Fruit fly (Drosophila melanogaster) whole organism, wandering third instar larva: ENCODE measurements around the gene Eph.

Experiments
- Dif ChIP-seq: fragments of 200-275, 200-300 bp; sonication (Bioruptor generic); optimal IDR thresholded peaks from 2 replicates; lab custom pipeline; 2018; ENCODE audit warnings: missing biosample characterization, missing genetic modification characterization; ENCODE audit not compliant: partially characterized antibody
- lola ChIP-seq: fragments of >200 bp; optimal IDR thresholded peaks from 2 replicates; lab custom pipeline; 2017; ENCODE audit warnings: missing biosample characterization, missing genetic modification characterization
- psq ChIP-seq: fragments of 200-800 bp; sonication (Bioruptor generic); optimal IDR thresholded peaks from 3 replicates; lab custom pipeline; 2017; ENCODE audit warnings: missing biosample characterization, mild to moderate bottlenecking, missing genetic modification characterization, moderate library complexity
- sage ChIP-seq: fragments of 200-800 bp; sonication (Bioruptor generic); optimal IDR thresholded peaks from 2 replicates; lab custom pipeline; 2016; ENCODE audit warnings: missing biosample characterization, mild to moderate bottlenecking, missing genetic modification characterization

DNA sequence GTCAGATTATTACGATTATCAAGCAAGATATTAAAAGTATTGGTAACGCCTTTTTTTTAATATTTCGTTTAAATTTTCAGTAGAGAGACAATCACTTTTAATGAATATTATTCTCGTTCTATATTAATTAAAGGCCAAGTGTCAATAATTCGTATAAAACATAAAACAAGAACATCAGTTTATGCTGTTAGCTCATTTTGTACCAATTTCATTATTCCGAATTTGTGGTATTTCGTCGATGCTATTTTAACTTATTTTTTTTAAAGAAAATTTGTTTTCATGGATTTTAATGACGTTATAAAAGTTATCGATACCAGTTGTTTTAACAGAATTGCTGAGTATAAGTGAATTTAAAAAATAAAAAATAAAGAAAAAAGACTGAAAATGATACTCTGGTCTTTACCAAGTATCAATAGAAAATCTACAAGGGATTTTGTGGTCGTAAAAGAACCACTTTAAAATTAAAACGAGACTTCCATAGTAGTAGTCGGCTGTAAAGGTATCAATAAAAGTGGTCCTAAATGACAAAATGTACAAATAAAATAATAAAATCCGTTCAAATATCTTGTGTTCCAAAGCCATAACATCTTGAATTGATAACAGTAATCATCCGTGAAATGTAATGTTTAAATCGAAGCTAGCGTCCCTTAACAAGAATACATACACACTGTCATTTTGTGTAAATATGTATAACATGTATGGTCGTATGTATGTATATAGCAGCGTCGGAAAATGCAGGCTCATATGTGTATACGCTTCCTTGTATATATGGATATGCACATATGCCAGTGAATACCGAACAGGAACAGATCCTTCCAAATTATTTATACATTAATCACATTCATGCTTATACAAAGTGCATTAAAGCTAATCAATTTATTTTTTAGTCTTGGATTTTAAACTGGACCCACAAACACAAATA lies at the start of gene Eph:
- TF ChIP-seq sage (GFP tag; lab: Kevin White, UChicago) (no peak), psq (no peak), Dif (GFP tag; lab: Kevin White, UChicago) (no peak), lola (GFP tag; lab: Kevin White, UChicago) (no peak)
